Fruit fly (Drosophila melanogaster): ENCODE measurements around the gene snz.

DNA sequence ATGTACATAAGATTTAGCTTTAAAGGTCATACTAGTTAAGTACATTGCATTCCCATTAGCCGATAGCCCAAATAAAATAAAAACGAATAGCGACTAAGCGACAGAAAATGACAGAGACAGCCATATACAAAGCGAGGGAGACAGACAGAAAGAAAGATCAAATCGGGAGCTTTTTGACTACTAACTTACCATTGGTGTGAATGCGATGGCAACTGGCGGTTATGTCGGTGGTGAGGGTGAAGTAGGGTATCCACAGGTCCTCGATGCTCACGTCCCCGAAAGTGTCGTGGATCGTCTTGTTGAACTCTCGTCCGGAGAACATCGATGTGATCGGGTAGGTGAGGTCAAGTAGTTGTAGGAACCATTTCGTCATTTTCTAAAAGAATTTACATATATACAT lies 49.1 kb downstream of the snz start:
- TF ChIP-seq HLH106 (tag; optimal IDR thresholded peaks at IDR 0.05) (no peak), usp (GFP tag; optimal IDR thresholded peaks at IDR 0.05) (no peak), CG32264 (GFP tag; optimal IDR thresholded peaks at IDR 0.05) (no peak), lola (GFP tag; optimal IDR thresholded peaks at IDR 0.05) (no peak)

Data from whole organism, wandering third instar larva.